Fruit fly (Drosophila melanogaster) whole organism: Measurements from ENCODE around the gene CG8534.

Experiments used
- CG8478 ChIP-seq: fragments of >200 bp; optimal IDR thresholded peaks from 2 replicates; lab custom pipeline; 2018; ENCODE audit warnings: inconsistent platforms
- Dll ChIP-seq: fragments of >200 bp; optimal IDR thresholded peaks from 2 replicates; lab custom pipeline; 2017
- EcR ChIP-seq, 2 experiments: fragments of >200 bp; optimal IDR thresholded peaks; 2 replicates each; lab custom pipeline; 2017; ENCODE audit warnings: missing biosample characterization in 2 of 2, missing genetic modification characterization in 2 of 2, missing genetic modification reagents in 2 of 2
- pan ChIP-seq: fragments of >200 bp; optimal IDR thresholded peaks from 2 replicates; lab custom pipeline; 2017
- psq ChIP-seq: fragments of >200 bp; optimal IDR thresholded peaks from 2 replicates; lab custom pipeline; 2017
- usp ChIP-seq: fragments of >200 bp; optimal IDR thresholded peaks from 2 replicates; lab custom pipeline; 2017; ENCODE audit warnings: missing biosample characterization, missing genetic modification characterization, mixed read lengths

DNA sequence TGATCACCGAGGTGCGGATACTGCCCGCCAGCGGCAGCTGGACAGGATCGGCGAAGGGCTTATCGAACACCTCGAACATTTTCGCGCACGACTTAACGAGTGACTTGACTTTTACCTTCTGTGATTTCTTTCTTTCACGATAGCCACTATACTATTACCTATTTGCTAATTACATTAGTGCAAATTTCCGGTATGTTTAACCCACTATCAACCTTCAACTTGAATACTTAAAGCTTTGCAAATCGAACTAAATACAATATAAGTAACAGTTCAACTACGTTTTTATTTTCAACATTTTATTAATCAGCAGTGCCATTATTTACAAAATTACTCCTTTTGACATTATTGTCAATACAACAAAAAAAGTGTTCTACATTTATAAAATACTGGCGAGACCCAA is 4.3 kb downstream of the CG8534 start, which contains the start of gene CG16904:
- TF ChIP-seq CG8478 (lab: Kevin White, UChicago) (no peak), EcR (GFP tag; optimal IDR thresholded peaks at IDR 0.05; lab: Kevin White, UChicago) (no peak), psq (lab: Kevin White, UChicago) (no peak), usp (GFP tag; lab: Kevin White, UChicago) (no peak), Dll (no peak), pan (lab: Kevin White, UChicago) (no peak)
